Worm (Caenorhabditis elegans): Measurements from ENCODE around the gene npp-19.

- TF ChIP-seq nfya-1 (tag; optimal IDR thresholded peaks at IDR 0.05; ENCODE audit: borderline replicate concordance, insufficient read depth) (no peak), tbp1 (GFP tag; optimal IDR thresholded peaks at IDR 0.05) (no peak), pha-4 (tag; optimal IDR thresholded peaks at IDR 0.05) (peak; percentile 1), ceh-27 (GFP tag; optimal IDR thresholded peaks at IDR 0.05) (no peak), Y56A3A.18 (GFP tag; IDR thresholded peaks at IDR 0.05) (no peak), F39B2.1 (GFP tag; IDR thresholded peaks at IDR 0.05) (no peak)
Measured at ce11 chrII:10798429-10798893, at the start of gene npp-19.

Measured in whole organism, young adult.